Worm (Caenorhabditis elegans) whole organism, L2 larva: ENCODE measurements around the gene col-144.
A peak's percentile ranks its signal among the peaks of the same experiment; 100 is the strongest.

Experiments used
- egl-27 ChIP-seq: sonication (generic microtip); optimal IDR thresholded peaks from 3 replicates; lab custom pipeline; 2017; ENCODE audit warnings: missing biosample characterization, missing genetic modification reagents, missing genetic modification characterization
- nhr-129 ChIP-seq: fragments of 150-350 bp; optimal IDR thresholded peaks from 2 replicates; lab custom pipeline; 2014; ENCODE audit warnings: missing biosample characterization, missing genetic modification characterization
- nhr-25 ChIP-seq: fragments of 150-350 bp; sonication (generic microtip); optimal IDR thresholded peaks from 3 replicates; lab custom pipeline; 2014; ENCODE audit warnings: missing biosample characterization, missing genetic modification characterization
- sma-9 ChIP-seq, 2 experiments: fragments of 150-350 bp in 1 of 2; sonication (generic microtip) in 1 of 2; optimal IDR thresholded peaks; 2 replicates each; lab custom pipeline; 2014 to 2016; ENCODE audit warnings: missing genetic modification characterization in 2 of 2, mild to moderate bottlenecking in 1 of 2, missing biosample characterization in 1 of 2, missing compliant biosample characterization in 1 of 2, missing genetic modification reagents in 1 of 2, moderate library complexity in 1 of 2
- unc-62 ChIP-seq: fragments of 150-350 bp; optimal IDR thresholded peaks from 2 replicates; lab custom pipeline; 2014; ENCODE audit warnings: missing biosample characterization, missing genetic modification reagents, missing genetic modification characterization

The col-144 gene

ce11 chrV:9112467-9112866 lies 48.0 kb downstream of the col-144 start, which contains the start of gene F21C10.7:
Gene F21C10.7 (plus strand): TSS chrV:9112767.
- TF ChIP-seq unc-62 (GFP tag; lab: Kevin White, UChicago), result no peak

- TF ChIP-seq sma-9 (GFP tag; optimal IDR thresholded peaks at IDR 0.05; lab: Kevin White, UChicago), result peak; percentile 25
- TF ChIP-seq sma-9 (tag; optimal IDR thresholded peaks at IDR 0.05; lab: Kevin White, UChicago), result no peak
- TF ChIP-seq nhr-129 (tag; lab: Kevin White, UChicago), result peak; percentile 46
- no peak for TF ChIP-seq egl-27 (tag; lab: Kevin White, UChicago)
- TF ChIP-seq nhr-25 (tag; lab: Kevin White, UChicago), result no peak
- TF ChIP-seq, all 48 proteins: peak for 2
Observed at ce11 chrV:9111957-9112356, 48.5 kb downstream of the col-144 start.
